Worm (Caenorhabditis elegans): Measurements from ENCODE around the gene nac-2.
A peak's percentile ranks its signal among the peaks of the same experiment; 100 is the strongest.

The nac-2 gene

ce11 chrIII:9030818-9031217 is 12.3 kb downstream of the nac-2 start:
- TF ChIP-seq fos-1 (tag; optimal IDR thresholded peaks at IDR 0.05) = no peak
- no peak for TF ChIP-seq ZK546.5 (tag; optimal IDR thresholded peaks at IDR 0.05)
- peak; percentile 11 for TF ChIP-seq pqm-1 (tag; optimal IDR thresholded peaks at IDR 0.05)
- no peak for TF ChIP-seq unc-39 (tag; optimal IDR thresholded peaks at IDR 0.05)
- peak; percentile 60 for TF ChIP-seq elt-2 (tag; optimal IDR thresholded peaks at IDR 0.05)
- TF ChIP-seq pha-4 (tag; optimal IDR thresholded peaks at IDR 0.05) = no peak
- no peak for TF ChIP-seq ceh-28 (tag; optimal IDR thresholded peaks at IDR 0.05)
- TF ChIP-seq sea-2 (GFP tag; optimal IDR thresholded peaks at IDR 0.05) = no peak
- no peak for TF ChIP-seq ceh-16 (tag; optimal IDR thresholded peaks at IDR 0.05)
- TF ChIP-seq nhr-25 (tag; optimal IDR thresholded peaks at IDR 0.05) = no peak
- no peak for TF ChIP-seq nhr-237 (tag; optimal IDR thresholded peaks at IDR 0.05)
- no peak for TF ChIP-seq snpc-4 (tag; optimal IDR thresholded peaks at IDR 0.05)
- TF ChIP-seq nhr-12 (tag; optimal IDR thresholded peaks at IDR 0.05) = no peak
- no peak for TF ChIP-seq elt-1 (tag; optimal IDR thresholded peaks at IDR 0.05)
- TF ChIP-seq zag-1 (tag; optimal IDR thresholded peaks at IDR 0.05) = no peak
- TF ChIP-seq R02D3.7 (tag; optimal IDR thresholded peaks at IDR 0.05) = no peak
- no peak for TF ChIP-seq nhr-11 (tag; optimal IDR thresholded peaks at IDR 0.05)
- TF ChIP-seq eor-1 (tag; optimal IDR thresholded peaks at IDR 0.05) = no peak

ce11 chrIII:9026951-9027350 is 16.1 kb downstream of the nac-2 start, which contains the start of gene F59B2.13:
TSS of gene F59B2.13 (minus strand) at chrIII:9027051.
- TF ChIP-seq ama-1 (optimal IDR thresholded peaks at IDR 0.05) (no peak), ZK546.5 (tag; optimal IDR thresholded peaks at IDR 0.05) (no peak), aly-2 (tag; optimal IDR thresholded peaks at IDR 0.05) (no peak), nhr-43 (tag; optimal IDR thresholded peaks at IDR 0.05; ENCODE audit: poor library complexity, severe bottlenecking) (no peak), fkh-10 (GFP tag; optimal IDR thresholded peaks at IDR 0.05) (no peak), lsy-12 (tag; optimal IDR thresholded peaks at IDR 0.05) (no peak), nhr-28 (tag; optimal IDR thresholded peaks at IDR 0.05) (no peak), elt-1 (tag; optimal IDR thresholded peaks at IDR 0.05) (no peak), lin-39 (tag; optimal IDR thresholded peaks at IDR 0.05) (no peak), fkh-2 (tag; optimal IDR thresholded peaks at IDR 0.05) (no peak), nhr-23 (tag; optimal IDR thresholded peaks at IDR 0.05) (no peak), unc-62 (GFP tag; optimal IDR thresholded peaks at IDR 0.05) (no peak), nhr-11 (tag; optimal IDR thresholded peaks at IDR 0.05) (no peak), elt-2 (tag; optimal IDR thresholded peaks at IDR 0.05) (no peak)

- TF ChIP-seq ZK546.5 (tag; optimal IDR thresholded peaks at IDR 0.05) (no peak), daf-12 (tag; optimal IDR thresholded peaks at IDR 0.05) (no peak), skn-1 (tag; optimal IDR thresholded peaks at IDR 0.05) (no peak), sea-2 (GFP tag; optimal IDR thresholded peaks at IDR 0.05) (no peak), eor-1 (tag; optimal IDR thresholded peaks at IDR 0.05) (no peak), lin-15B (tag; optimal IDR thresholded peaks at IDR 0.05) (no peak), ztf-11 (tag; optimal IDR thresholded peaks at IDR 0.05) (no peak)
Measured at ce11 chrIII:9023601-9024000, 19.5 kb downstream of the nac-2 start.

- TF ChIP-seq tbx-2 (tag; optimal IDR thresholded peaks at IDR 0.05) (no peak), ceh-82 (tag; optimal IDR thresholded peaks at IDR 0.05) (no peak), ZK546.5 (tag; optimal IDR thresholded peaks at IDR 0.05) (no peak), sea-2 (GFP tag; optimal IDR thresholded peaks at IDR 0.05) (no peak), ztf-11 (tag; optimal IDR thresholded peaks at IDR 0.05) (no peak), pqm-1 (tag; optimal IDR thresholded peaks at IDR 0.05) (no peak), lsy-12 (tag; optimal IDR thresholded peaks at IDR 0.05) (no peak), ztf-4 (tag; optimal IDR thresholded peaks at IDR 0.05) (no peak), fkh-10 (GFP tag; optimal IDR thresholded peaks at IDR 0.05) (no peak), nfya-1 (tag; optimal IDR thresholded peaks at IDR 0.05; ENCODE audit: insufficient read depth) (no peak), fos-1 (tag; optimal IDR thresholded peaks at IDR 0.05) (no peak), snpc-4 (tag; optimal IDR thresholded peaks at IDR 0.05) (no peak), elt-3 (tag; optimal IDR thresholded peaks at IDR 0.05) (no peak), mml-1 (tag; optimal IDR thresholded peaks at IDR 0.05) (no peak), ceh-28 (tag; optimal IDR thresholded peaks at IDR 0.05) (no peak), lin-39 (tag; optimal IDR thresholded peaks at IDR 0.05) (no peak), elt-1 (tag; optimal IDR thresholded peaks at IDR 0.05) (no peak), mdl-1 (tag; optimal IDR thresholded peaks at IDR 0.05) (no peak), unc-62 (GFP tag; optimal IDR thresholded peaks at IDR 0.05) (no peak), skn-1 (tag; optimal IDR thresholded peaks at IDR 0.05) (no peak)
Measured at ce11 chrIII:9022535-9022934, 20.6 kb downstream of the nac-2 start, which contains the start of gene F59B2.14. TSS of gene F59B2.14 (minus strand) at chrIII:9022635.
